Fruit fly (Drosophila melanogaster): ENCODE data around the gene CG15533.

DNA sequence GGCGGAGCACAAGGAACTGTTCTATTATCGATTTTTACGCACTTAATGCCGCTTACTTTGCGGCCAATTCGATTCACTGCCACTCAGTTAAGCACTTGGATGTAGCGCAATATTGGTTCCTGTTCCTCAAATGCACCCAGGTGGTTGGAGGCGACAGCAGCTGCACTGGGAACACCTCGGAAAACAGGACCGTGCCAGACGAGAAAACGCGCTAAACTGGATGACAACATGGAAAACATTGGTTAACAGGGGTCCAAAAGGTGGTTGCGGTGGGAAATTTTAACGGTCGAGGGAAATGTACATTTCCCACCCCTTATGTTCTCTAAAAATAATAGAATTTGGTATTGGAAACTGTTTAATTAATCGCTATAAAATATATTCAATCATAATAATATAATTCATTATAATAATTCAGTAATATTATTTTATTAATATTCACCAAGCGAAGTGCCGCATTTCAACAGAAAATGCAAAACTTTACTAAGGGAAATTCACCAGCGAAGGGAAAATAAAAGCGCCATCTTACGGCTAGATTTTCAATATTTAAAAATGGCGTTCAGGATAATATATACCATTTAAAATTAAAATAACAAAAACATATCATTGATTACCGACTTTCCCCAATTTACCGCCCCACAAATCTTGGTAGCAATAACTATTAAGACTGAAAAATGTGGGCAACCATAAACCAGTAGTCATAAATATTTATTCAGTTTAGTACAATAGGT is 27.4 kb downstream of the CG15533 start, which contains the start of gene aralar1:
- TF ChIP-seq CG6163 (GFP tag; IDR thresholded peaks at IDR 0.05) (no peak), cyc (GFP tag; optimal IDR thresholded peaks at IDR 0.05) (no peak), CG6808 (GFP tag; optimal IDR thresholded peaks at IDR 0.05) (no peak), dac (GFP tag; optimal IDR thresholded peaks at IDR 0.05) (no peak), CG32006 (GFP tag; optimal IDR thresholded peaks at IDR 0.05) (no peak), acj6 (GFP tag; optimal IDR thresholded peaks at IDR 0.05) (no peak), CG34406 (GFP tag; optimal IDR thresholded peaks at IDR 0.05) (no peak), Hr39 (GFP tag; optimal IDR thresholded peaks at IDR 0.05) (no peak), CG6792 (GFP tag; optimal IDR thresholded peaks at IDR 0.05) (no peak)

All from whole organism, prepupa.